Worm (Caenorhabditis elegans) whole organism, late embryonic: ENCODE data around the gene Y55F3AM.9.
A peak's percentile ranks its signal among the peaks of the same experiment; 100 is the strongest.

Experiments used
- F13H6.1 ChIP-seq: sonication (generic microtip); optimal IDR thresholded peaks from 2 replicates; lab custom pipeline; 2016; ENCODE audit warnings: missing genetic modification characterization, missing compliant biosample characterization
- K02D7.2 ChIP-seq: sonication (generic microtip); optimal IDR thresholded peaks from 2 replicates; lab custom pipeline; 2017; ENCODE audit warnings: mild to moderate bottlenecking, missing genetic modification characterization, missing compliant biosample characterization
- Y22D7AL.16 ChIP-seq: sonication (generic microtip); optimal IDR thresholded peaks from 2 replicates; lab custom pipeline; 2016; ENCODE audit warnings: missing genetic modification characterization, missing compliant biosample characterization
- ahr-1 ChIP-seq: sonication (generic microtip); optimal IDR thresholded peaks from 2 replicates; lab custom pipeline; 2016; ENCODE audit warnings: missing genetic modification characterization, missing compliant biosample characterization
- ceh-2 ChIP-seq: sonication (generic microtip); optimal IDR thresholded peaks from 2 replicates; lab custom pipeline; 2016; ENCODE audit warnings: missing genotype, missing genetic modification characterization, missing compliant biosample characterization
- ceh-24 ChIP-seq: sonication (generic microtip); optimal IDR thresholded peaks from 2 replicates; lab custom pipeline; 2016; ENCODE audit warnings: mild to moderate bottlenecking, missing genetic modification characterization, missing compliant biosample characterization
- ceh-31 ChIP-seq: sonication (generic microtip); optimal IDR thresholded peaks from 2 replicates; lab custom pipeline; 2016; ENCODE audit warnings: missing genetic modification characterization, missing compliant biosample characterization
- ceh-48 ChIP-seq: sonication (generic microtip); optimal IDR thresholded peaks from 2 replicates; lab custom pipeline; 2016; ENCODE audit warnings: missing genetic modification characterization, inconsistent platforms, missing compliant biosample characterization
- ceh-6 ChIP-seq: fragments of 200-800 bp; sonication (Bioruptor generic); optimal IDR thresholded peaks from 2 replicates; lab custom pipeline; 2018; ENCODE audit warnings: mild to moderate bottlenecking, missing genetic modification characterization, missing compliant biosample characterization
- ceh-9 ChIP-seq: sonication (generic microtip); optimal IDR thresholded peaks from 2 replicates; lab custom pipeline; 2016; ENCODE audit warnings: mild to moderate bottlenecking, missing genetic modification characterization, inconsistent platforms, missing compliant biosample characterization
- elt-2 ChIP-seq: sonication (generic microtip); optimal IDR thresholded peaks from 2 replicates; lab custom pipeline; 2016; ENCODE audit warnings: missing genetic modification reagents, missing genetic modification characterization, missing compliant biosample characterization
- elt-4 ChIP-seq: sonication (generic microtip); optimal IDR thresholded peaks from 2 replicates; lab custom pipeline; 2016; ENCODE audit warnings: missing genetic modification characterization, missing compliant biosample characterization
- ets-4 ChIP-seq: sonication (generic microtip); optimal IDR thresholded peaks from 2 replicates; lab custom pipeline; 2016; ENCODE audit warnings: missing genetic modification characterization, missing compliant biosample characterization
- eyg-1 ChIP-seq: sonication (generic microtip); optimal IDR thresholded peaks from 2 replicates; lab custom pipeline; 2016; ENCODE audit warnings: missing genotype, missing genetic modification characterization, missing compliant biosample characterization
- fkh-10 ChIP-seq: fragments of 150-350 bp; optimal IDR thresholded peaks from 2 replicates; lab custom pipeline; 2014; ENCODE audit warnings: missing biosample characterization, missing genetic modification reagents, missing genetic modification characterization
- gmeb-2 ChIP-seq: sonication (generic microtip); optimal IDR thresholded peaks from 2 replicates; lab custom pipeline; 2016; ENCODE audit warnings: missing genetic modification characterization, inconsistent platforms, missing compliant biosample characterization
- hlh-13 ChIP-seq: fragments of 200-800 bp; sonication (Bioruptor generic); optimal IDR thresholded peaks from 2 replicates; lab custom pipeline; 2018; ENCODE audit warnings: mild to moderate bottlenecking, missing genetic modification characterization, missing compliant biosample characterization
- hlh-15 ChIP-seq: sonication (generic microtip); optimal IDR thresholded peaks from 2 replicates; lab custom pipeline; 2016; ENCODE audit warnings: missing genetic modification characterization, missing compliant biosample characterization
- hlh-30 ChIP-seq: sonication (generic microtip); optimal IDR thresholded peaks from 2 replicates; lab custom pipeline; 2017; ENCODE audit warnings: antibody characterized with exemption, missing genetic modification characterization, missing compliant biosample characterization; ENCODE audit not compliant: insufficient read depth
- hlh-6 ChIP-seq: sonication (generic microtip); optimal IDR thresholded peaks from 2 replicates; lab custom pipeline; 2016; ENCODE audit warnings: missing genotype, missing genetic modification characterization, missing compliant biosample characterization
- lim-6 ChIP-seq: sonication (generic microtip); optimal IDR thresholded peaks from 2 replicates; lab custom pipeline; 2016; ENCODE audit warnings: missing genetic modification characterization, missing compliant biosample characterization
- madf-2 ChIP-seq: sonication (generic microtip); optimal IDR thresholded peaks from 2 replicates; lab custom pipeline; 2017; ENCODE audit warnings: missing genetic modification characterization, missing compliant biosample characterization
- nfya-1 ChIP-seq: sonication (generic microtip); optimal IDR thresholded peaks from 2 replicates; lab custom pipeline; 2017; ENCODE audit warnings: missing genetic modification characterization, mild to moderate bottlenecking, missing compliant biosample characterization, antibody characterized with exemption, moderate library complexity
- nhr-232 ChIP-seq: sonication (generic microtip); optimal IDR thresholded peaks from 2 replicates; lab custom pipeline; 2016; ENCODE audit warnings: missing genetic modification characterization, missing compliant biosample characterization
- npax-4 ChIP-seq: sonication (generic microtip); optimal IDR thresholded peaks from 2 replicates; lab custom pipeline; 2016; ENCODE audit warnings: missing genetic modification characterization, missing compliant biosample characterization
- pag-3 ChIP-seq: sonication (generic microtip); optimal IDR thresholded peaks from 2 replicates; lab custom pipeline; 2016; ENCODE audit warnings: missing compliant biosample characterization, missing genetic modification characterization, borderline replicate concordance
- pqm-1 ChIP-seq: sonication (generic microtip); optimal IDR thresholded peaks from 2 replicates; lab custom pipeline; 2016; ENCODE audit warnings: missing genetic modification characterization, missing compliant biosample characterization
- pros-1 ChIP-seq: fragments of 150-350 bp; optimal IDR thresholded peaks from 2 replicates; lab custom pipeline; 2014; ENCODE audit warnings: missing biosample characterization, missing genetic modification reagents, missing genetic modification characterization
- sox-4 ChIP-seq: sonication (generic microtip); optimal IDR thresholded peaks from 2 replicates; lab custom pipeline; 2017; ENCODE audit warnings: mild to moderate bottlenecking, missing genetic modification characterization, inconsistent platforms, missing compliant biosample characterization
- syd-9 ChIP-seq: sonication (generic microtip); optimal IDR thresholded peaks from 2 replicates; lab custom pipeline; 2016; ENCODE audit warnings: mild to moderate bottlenecking, missing genetic modification characterization, moderate library complexity, missing compliant biosample characterization
- tbx-7 ChIP-seq: sonication (generic microtip); optimal IDR thresholded peaks from 2 replicates; lab custom pipeline; 2016; ENCODE audit warnings: missing genotype, missing genetic modification characterization, missing compliant biosample characterization
- unc-3 ChIP-seq, 2 experiments: fragments of 200-800 bp in 1 of 2; sonication (Bioruptor generic) in 1 of 2; sonication (generic microtip) in 1 of 2; conservative IDR thresholded peaks in 1 of 2; optimal IDR thresholded peaks in 1 of 2; 2 replicates each; pipeline versions ENCODE4 v1.3.6 to Lab custom; 2016 to 2022; ENCODE audit warnings: missing compliant biosample characterization in 2 of 2, missing genetic modification characterization in 2 of 2, missing genetic modification reagents in 1 of 2
- unc-42 ChIP-seq: sonication (generic microtip); optimal IDR thresholded peaks from 2 replicates; lab custom pipeline; 2016; ENCODE audit warnings: missing genotype, missing genetic modification characterization, missing compliant biosample characterization
- unc-55 ChIP-seq: sonication (generic microtip); optimal IDR thresholded peaks from 2 replicates; lab custom pipeline; 2017; ENCODE audit warnings: missing biosample characterization, missing genetic modification reagents, missing genetic modification characterization
- unc-86 ChIP-seq: sonication (generic microtip); optimal IDR thresholded peaks from 2 replicates; lab custom pipeline; 2016; ENCODE audit warnings: missing genetic modification characterization, missing compliant biosample characterization
- zip-5 ChIP-seq: sonication (generic microtip); optimal IDR thresholded peaks from 2 replicates; lab custom pipeline; 2016; ENCODE audit warnings: missing genetic modification characterization, missing compliant biosample characterization
- ztf-16 ChIP-seq: sonication (generic microtip); optimal IDR thresholded peaks from 2 replicates; lab custom pipeline; 2017; ENCODE audit warnings: missing genetic modification characterization, missing compliant biosample characterization

Y55F3AM.9 gene

ce11 chrIV:972401-972800, 37.1 kb downstream of the Y55F3AM.9 start:
- TF ChIP-seq fkh-10 (no peak), unc-3 (GFP tag; conservative IDR thresholded peaks at IDR 0.05; lab: Robert Waterston, UW) (no peak), unc-3 (tag; optimal IDR thresholded peaks at IDR 0.05; lab: Kevin White, UChicago) (no peak), madf-2 (tag; lab: Kevin White, UChicago) (no peak)

- TF ChIP-seq lim-6 (tag; lab: Kevin White, UChicago) (no peak), elt-4 (tag; lab: Kevin White, UChicago) (no peak), unc-3 (GFP tag; conservative IDR thresholded peaks at IDR 0.05; lab: Robert Waterston, UW) (no peak), unc-3 (tag; optimal IDR thresholded peaks at IDR 0.05; lab: Kevin White, UChicago) (no peak), npax-4 (no peak), hlh-13 (GFP tag; lab: Kevin White, UChicago) (no peak), eyg-1 (tag; lab: Kevin White, UChicago) (no peak), unc-86 (tag; lab: Kevin White, UChicago) (no peak), hlh-6 (tag; lab: Kevin White, UChicago) (no peak)
- TF ChIP-seq, all 69 proteins: peak for 0
These were observed 38.4 kb downstream of the Y55F3AM.9 start for ce11 chrIV:971122-971521.

- TF ChIP-seq F13H6.1 (tag; lab: Kevin White, UChicago) (no peak), unc-42 (tag; lab: Kevin White, UChicago) (peak; percentile 81), zip-5 (tag; lab: Kevin White, UChicago) (no peak), K02D7.2 (tag; lab: Kevin White, UChicago) (no peak)
These were observed 47.7 kb downstream of the Y55F3AM.9 start for ce11 chrIV:961862-962261.

ce11 chrIV:960177-960576, 49.4 kb downstream of the Y55F3AM.9 start:
- TF ChIP-seq sox-4 (tag; lab: Kevin White, UChicago) (no peak), K02D7.2 (tag; lab: Kevin White, UChicago) (no peak), lim-6 (tag; lab: Kevin White, UChicago) (no peak), unc-55 (GFP tag; lab: Kevin White, UChicago) (no peak), nfya-1 (tag; lab: Kevin White, UChicago) (no peak), pqm-1 (tag; lab: Kevin White, UChicago) (no peak), ceh-24 (tag; lab: Kevin White, UChicago) (no peak), hlh-30 (no peak), syd-9 (tag; lab: Kevin White, UChicago) (no peak), hlh-15 (tag; lab: Kevin White, UChicago) (no peak), ets-4 (tag; lab: Kevin White, UChicago) (no peak), tbx-7 (tag; lab: Kevin White, UChicago) (no peak), ceh-2 (tag; lab: Kevin White, UChicago) (no peak), ahr-1 (tag; lab: Kevin White, UChicago) (no peak), ceh-9 (tag; lab: Kevin White, UChicago) (no peak), hlh-6 (tag; lab: Kevin White, UChicago) (no peak), ceh-6 (no peak)

- TF ChIP-seq ceh-48 (tag; lab: Kevin White, UChicago) (no peak), ceh-31 (tag; lab: Kevin White, UChicago) (no peak), elt-2 (tag; lab: Kevin White, UChicago) (no peak), nhr-232 (no peak), ceh-9 (tag; lab: Kevin White, UChicago) (no peak), pag-3 (no peak), Y22D7AL.16 (tag; lab: Kevin White, UChicago) (no peak), hlh-30 (no peak), ets-4 (tag; lab: Kevin White, UChicago) (no peak), ahr-1 (tag; lab: Kevin White, UChicago) (no peak), pros-1 (tag; lab: Kevin White, UChicago) (no peak), gmeb-2 (tag; lab: Kevin White, UChicago) (no peak), ztf-16 (no peak)
These were observed 50.3 kb downstream of the Y55F3AM.9 start, which contains the start of gene plx-1 for ce11 chrIV:959221-959620. TSS of gene plx-1 (plus strand) at chrIV:959521.
